Worm (Caenorhabditis elegans) whole organism, L4/young adult: Measurements from ENCODE around the gene T05A12.4.

Experiments used
- W03F9.2 ChIP-seq: fragments of 150-350 bp; optimal IDR thresholded peaks from 2 replicates; lab custom pipeline; 2014; ENCODE audit warnings: missing biosample characterization, missing genetic modification characterization
- him-1 ChIP-seq: sonication (generic microtip); optimal IDR thresholded peaks from 2 replicates; lab custom pipeline; 2016; ENCODE audit warnings: missing genotype, missing genetic modification reagents, missing genetic modification characterization, missing compliant biosample characterization

DNA sequence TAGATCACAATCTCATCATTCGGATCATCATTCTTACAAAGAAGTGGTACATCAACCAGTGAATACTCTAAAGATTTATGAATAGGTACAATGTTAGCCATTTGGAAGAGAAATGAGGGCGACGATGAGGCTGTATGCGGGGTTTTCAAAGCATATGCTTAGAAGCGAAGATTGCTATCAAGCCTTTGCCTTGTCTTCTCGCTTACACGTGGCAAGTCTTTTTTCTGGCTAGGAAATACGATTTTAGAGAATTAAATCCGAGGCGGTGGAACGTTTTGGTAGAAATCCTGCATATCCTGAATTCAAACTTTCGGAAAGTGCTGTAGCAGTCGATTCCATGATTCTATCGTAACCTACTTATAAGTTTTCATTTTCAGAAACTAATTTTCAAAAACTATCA lies 32.3 kb downstream of the T05A12.4 start, which contains the start of gene T22D1.18:
- TF ChIP-seq him-1: no peak
- no peak for TF ChIP-seq W03F9.2 (tag; lab: Kevin White, UChicago)
